Worm (Caenorhabditis elegans): ENCODE results near the gene ergi-3.

The ergi-3 gene

ce11 chrX:15616443-15616842 is at the start of gene ergi-3:
Gene ergi-3 (minus strand): TSS chrX:15616753.
- TF ChIP-seq swsn-7 (tag; optimal IDR thresholded peaks at IDR 0.05) (peak; percentile 56), blmp-1 (tag; optimal IDR thresholded peaks at IDR 0.05) (peak; percentile 80), nhr-28 (tag; optimal IDR thresholded peaks at IDR 0.05) (no peak), egl-27 (tag; optimal IDR thresholded peaks at IDR 0.05) (no peak), nhr-19 (GFP tag; conservative IDR thresholded peaks at IDR 0.05) (0 out of 2 replicates have a peak, but pooled peaks have one; percentile 16), lin-14 (GFP tag; optimal IDR thresholded peaks at IDR 0.05) (peak; percentile 92), snu-23 (GFP tag; optimal IDR thresholded peaks at IDR 0.05) (peak; percentile 78), ceh-63 (GFP tag; optimal IDR thresholded peaks at IDR 0.05) (no peak), snpc-4 (tag; optimal IDR thresholded peaks at IDR 0.05) (peak; percentile 47), lsy-2 (tag; optimal IDR thresholded peaks at IDR 0.05) (peak; percentile 47 to 82), tbx-2 (tag; optimal IDR thresholded peaks at IDR 0.05) (peak; percentile 30), unc-86 (tag; optimal IDR thresholded peaks at IDR 0.05) (no peak), efl-1 (optimal IDR thresholded peaks at IDR 0.05) (peak; percentile 34 to 51), efl-1 (GFP tag; optimal IDR thresholded peaks at IDR 0.05 in 1 of 2) (peak; percentile 9 to 77), mdl-1 (tag; optimal IDR thresholded peaks at IDR 0.05) (peak in 1 of 2 experiments; percentile 60), jun-1 (tag; optimal IDR thresholded peaks at IDR 0.05) (peak; percentile 5), dsc-1 (tag; optimal IDR thresholded peaks at IDR 0.05) (peak; percentile 46), rnt-1 (tag; optimal IDR thresholded peaks at IDR 0.05) (peak; percentile 17), fos-1 (tag; optimal IDR thresholded peaks at IDR 0.05) (peak; percentile 28), nhr-84 (tag; optimal IDR thresholded peaks at IDR 0.05) (peak; percentile 29), elt-3 (tag; optimal IDR thresholded peaks at IDR 0.05) (peak in 2 of 6 experiments; percentile 23 to 48), ceh-90 (tag; optimal IDR thresholded peaks at IDR 0.05) (no peak), grh-1 (GFP tag; IDR thresholded peaks at IDR 0.05) (no peak), nhr-12 (tag; optimal IDR thresholded peaks at IDR 0.05) (no peak), mep-1 (tag; optimal IDR thresholded peaks at IDR 0.05) (peak; percentile 86), lin-13 (GFP tag; optimal IDR thresholded peaks at IDR 0.05) (peak; percentile 27), nhr-90 (tag; optimal IDR thresholded peaks at IDR 0.05; ENCODE audit: poor library complexity) (peak; percentile 23), nhr-20 (tag; optimal IDR thresholded peaks at IDR 0.05) (peak; percentile 64), nhr-47 (tag; optimal IDR thresholded peaks at IDR 0.05) (peak; percentile 54), unc-130 (tag; optimal IDR thresholded peaks at IDR 0.05) (peak; percentile 82), skn-1 (tag; optimal IDR thresholded peaks at IDR 0.05) (peak; percentile 40), unc-98 (GFP tag; IDR thresholded peaks at IDR 0.05) (no peak), lin-15B (tag; optimal IDR thresholded peaks at IDR 0.05) (peak; percentile 58), dpl-1 (GFP tag; optimal IDR thresholded peaks at IDR 0.05) (peak in 2 of 3 experiments; percentile 28 to 57), nhr-71 (tag; optimal IDR thresholded peaks at IDR 0.05) (peak; percentile 67), xbp-1 (tag; optimal IDR thresholded peaks at IDR 0.05) (peak; percentile 69), pax-3 (tag; optimal IDR thresholded peaks at IDR 0.05) (no peak), hpl-2 (GFP tag; optimal IDR thresholded peaks at IDR 0.05) (peak; percentile 35), fkh-8 (tag; optimal IDR thresholded peaks at IDR 0.05) (peak; percentile 15), C16A3.4 (tag; optimal IDR thresholded peaks at IDR 0.05) (peak; percentile 73), nhr-77 (tag; optimal IDR thresholded peaks at IDR 0.05) (peak; percentile 12), sptf-1 (tag; optimal IDR thresholded peaks at IDR 0.05) (no peak), zag-1 (tag; optimal IDR thresholded peaks at IDR 0.05) (peak; percentile 12), lin-35 (GFP tag; optimal IDR thresholded peaks at IDR 0.05) (peak; percentile 49 to 78), ceh-82 (tag; optimal IDR thresholded peaks at IDR 0.05) (peak in 2 of 3 experiments; percentile 1 to 79)
